Worm (Caenorhabditis elegans): ENCODE data around the gene gkow-1.

ce11 chrIV:10374601-10375000, 16.7 kb downstream of the gkow-1 start, which contains the start of gene mask-1:
- TF ChIP-seq ceh-43 (GFP tag; optimal IDR thresholded peaks at IDR 0.05) (no peak), snpc-4 (tag; optimal IDR thresholded peaks at IDR 0.05) (no peak), unc-39 (tag; optimal IDR thresholded peaks at IDR 0.05) (no peak), mep-1 (tag; optimal IDR thresholded peaks at IDR 0.05) (no peak), elt-3 (tag; optimal IDR thresholded peaks at IDR 0.05) (no peak), ztf-11 (tag; optimal IDR thresholded peaks at IDR 0.05) (no peak), ces-1 (GFP tag; optimal IDR thresholded peaks at IDR 0.05) (no peak)

All from whole organism, mixed stage, embryonic.